Fruit fly (Drosophila melanogaster) S2 (cell line): ENCODE results near the gene vilya.

ENCODE experiments used
- CG8478 ChIP-seq: fragments of >200 bp; optimal IDR thresholded peaks from 2 replicates; lab custom pipeline; 2018
- CTCF ChIP-seq, 2 experiments: fragments of >200 bp; optimal IDR thresholded peaks; 2 replicates each; lab custom pipeline; 2018

Gene vilya

dm6 chrX:2761198-2761597, 34.7 kb downstream of the vilya start:
- TF ChIP-seq CTCF (optimal IDR thresholded peaks at IDR 0.05; lab: Kevin White, UChicago), result no peak
- no peak for TF ChIP-seq CG8478

dm6 chrX:2765440-2765839, 39.0 kb downstream of the vilya start:
- TF ChIP-seq CTCF (optimal IDR thresholded peaks at IDR 0.05; lab: Kevin White, UChicago) (no peak), CG8478 (no peak)
